Fruit fly (Drosophila melanogaster) S2 (cell line): Measurements from ENCODE around the gene sesB.

Experiments used
- CG8478 ChIP-seq: fragments of >200 bp; optimal IDR thresholded peaks from 2 replicates; lab custom pipeline; 2018
- CTCF ChIP-seq, 2 experiments: fragments of >200 bp; optimal IDR thresholded peaks; 2 replicates each; lab custom pipeline; 2018

DNA sequence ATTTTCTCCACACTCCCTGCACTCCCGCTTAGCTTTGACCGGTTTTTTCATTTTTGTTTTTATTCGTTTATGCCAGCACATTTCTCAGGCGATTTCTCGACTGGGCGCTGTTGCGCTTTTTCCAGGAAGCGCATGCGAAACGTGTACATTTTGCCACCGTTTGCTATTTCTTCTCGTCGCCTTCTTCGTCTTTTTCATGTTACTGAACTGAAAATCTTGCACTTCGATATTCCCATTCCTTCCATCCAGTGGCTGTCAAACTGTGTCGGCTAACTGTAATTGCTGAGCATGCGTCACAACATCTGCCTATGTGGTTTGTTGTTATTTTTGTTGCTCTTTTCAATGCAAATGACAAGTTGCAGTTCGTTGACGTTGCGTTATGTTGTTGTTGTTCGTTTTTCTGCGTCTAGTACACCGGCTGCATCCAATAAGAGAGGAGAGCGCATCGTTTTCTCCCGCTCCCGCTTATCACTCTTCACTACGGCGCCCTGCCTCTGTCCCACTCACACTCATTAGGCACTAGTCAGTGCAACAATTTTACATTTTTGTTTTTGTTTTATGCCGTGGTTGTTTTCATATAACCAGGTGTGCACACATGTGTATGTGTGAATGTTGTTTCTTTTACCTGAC, 15.2 kb upstream of the sesB start:
- no peak for TF ChIP-seq CG8478 (lab: Kevin White, UChicago)
- TF ChIP-seq CTCF (optimal IDR thresholded peaks at IDR 0.05; lab: Kevin White, UChicago), result no peak
